Worm (Caenorhabditis elegans): ENCODE results near the gene col-124.

The col-124 gene

ce11 chrIV:10216704-10217296 is 549 bp downstream of the col-124 start:
- TF ChIP-seq elt-4 (tag; optimal IDR thresholded peaks at IDR 0.05) (peak; percentile 52), nhr-232 (tag; optimal IDR thresholded peaks at IDR 0.05) (peak; percentile 10), K09A11.1 (tag; optimal IDR thresholded peaks at IDR 0.05; ENCODE audit: insufficient read depth) (no peak)

DNA sequence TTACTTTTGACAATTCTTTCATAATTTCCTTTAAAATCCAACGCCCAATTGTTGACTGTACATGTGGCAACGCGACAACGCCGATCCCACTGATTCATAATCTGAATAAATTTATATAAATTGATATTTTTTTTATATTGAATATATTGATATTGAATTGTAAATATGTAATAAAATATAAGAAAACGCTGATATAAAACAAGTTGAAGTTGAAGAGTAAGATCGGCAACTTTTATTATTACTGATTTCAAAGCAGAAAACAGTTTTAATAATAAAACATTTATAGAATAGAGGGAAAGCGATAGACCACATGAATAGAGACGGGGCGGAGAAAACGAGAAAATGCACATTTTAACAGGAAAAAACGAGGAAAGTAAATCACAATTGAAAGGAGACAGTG is 3.0 kb downstream of the col-124 start, which contains the start of gene qns-1:
Gene qns-1, minus strand, starts transcription at position 101 of the 400 bp plus-strand sequence.
- TF ChIP-seq T23F11.4 (GFP tag; optimal IDR thresholded peaks at IDR 0.05) (no peak), mec-3 (tag; optimal IDR thresholded peaks at IDR 0.05; ENCODE audit: borderline replicate concordance) (no peak), unc-55 (GFP tag; optimal IDR thresholded peaks at IDR 0.05) (no peak), tbx-2 (tag; optimal IDR thresholded peaks at IDR 0.05) (no peak), fax-1 (tag; optimal IDR thresholded peaks at IDR 0.05) (no peak), unc-3 (GFP tag; conservative IDR thresholded peaks at IDR 0.05) (no peak), unc-3 (tag; optimal IDR thresholded peaks at IDR 0.05) (no peak), ceh-2 (tag; optimal IDR thresholded peaks at IDR 0.05) (no peak), ttx-3 (tag; optimal IDR thresholded peaks at IDR 0.05) (no peak), npax-4 (tag; optimal IDR thresholded peaks at IDR 0.05) (no peak), ceh-48 (tag; optimal IDR thresholded peaks at IDR 0.05) (no peak), ceh-18 (tag; optimal IDR thresholded peaks at IDR 0.05) (no peak), K09A11.1 (tag; optimal IDR thresholded peaks at IDR 0.05; ENCODE audit: insufficient read depth) (no peak), hlh-6 (tag; optimal IDR thresholded peaks at IDR 0.05) (no peak), pag-3 (tag; optimal IDR thresholded peaks at IDR 0.05; ENCODE audit: borderline replicate concordance) (no peak), gmeb-2 (tag; optimal IDR thresholded peaks at IDR 0.05) (no peak), pha-4 (tag; optimal IDR thresholded peaks at IDR 0.05) (no peak), ceh-22 (tag; optimal IDR thresholded peaks at IDR 0.05) (no peak), ceh-34 (tag; optimal IDR thresholded peaks at IDR 0.05) (no peak), pros-1 (tag; optimal IDR thresholded peaks at IDR 0.05) (no peak), hlh-13 (GFP tag; optimal IDR thresholded peaks at IDR 0.05) (no peak)

DNA sequence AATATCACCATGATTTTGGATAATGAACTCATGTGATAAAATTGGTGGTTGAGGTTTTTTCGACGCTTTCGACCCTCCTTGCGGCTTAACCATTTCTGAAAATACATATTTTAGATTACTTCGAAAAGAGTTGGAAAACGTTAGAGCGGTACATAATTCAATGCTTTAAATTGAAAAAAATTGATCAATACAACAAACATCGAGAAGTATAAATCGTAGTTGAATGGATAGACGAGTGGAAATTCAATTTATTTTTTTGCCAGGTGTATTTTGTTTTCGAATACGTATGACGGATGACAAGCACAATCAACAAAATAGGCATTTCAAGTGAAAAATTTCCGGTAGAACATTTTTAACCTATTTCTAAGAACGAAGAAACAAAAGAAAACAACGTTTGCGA is 4.9 kb downstream of the col-124 start, which contains the start of gene tram-1:
Gene tram-1, minus strand, starts transcription at position 101 of the 400 bp plus-strand sequence.
- TF ChIP-seq dve-1 (tag; optimal IDR thresholded peaks at IDR 0.05) (no peak), hlh-15 (tag; optimal IDR thresholded peaks at IDR 0.05) (no peak), ttx-3 (tag; optimal IDR thresholded peaks at IDR 0.05) (no peak), ama-1 (optimal IDR thresholded peaks at IDR 0.05) (no peak), nfya-1 (tag; optimal IDR thresholded peaks at IDR 0.05) (no peak), ceh-48 (tag; optimal IDR thresholded peaks at IDR 0.05) (no peak), pqm-1 (tag; optimal IDR thresholded peaks at IDR 0.05) (no peak), lin-11 (tag; optimal IDR thresholded peaks at IDR 0.05) (no peak), sox-4 (tag; optimal IDR thresholded peaks at IDR 0.05) (no peak), Y22D7AL.16 (tag; optimal IDR thresholded peaks at IDR 0.05) (no peak), pros-1 (tag; optimal IDR thresholded peaks at IDR 0.05) (no peak), ceh-31 (tag; optimal IDR thresholded peaks at IDR 0.05) (no peak), pax-1 (tag; optimal IDR thresholded peaks at IDR 0.05) (no peak), che-1 (tag; optimal IDR thresholded peaks at IDR 0.05) (no peak), zip-5 (tag; optimal IDR thresholded peaks at IDR 0.05) (no peak)

- TF ChIP-seq ceh-31 (tag; optimal IDR thresholded peaks at IDR 0.05), result peak; percentile 64
- TF ChIP-seq rnt-1 (tag; optimal IDR thresholded peaks at IDR 0.05), result peak; percentile 21
- TF ChIP-seq nfya-1 (tag; optimal IDR thresholded peaks at IDR 0.05), result peak; percentile 17
- TF ChIP-seq unc-3 (GFP tag; conservative IDR thresholded peaks at IDR 0.05), result no peak
- TF ChIP-seq unc-3 (tag; optimal IDR thresholded peaks at IDR 0.05), result no peak
- TF ChIP-seq syd-9 (tag; optimal IDR thresholded peaks at IDR 0.05), result peak; percentile 6
- TF ChIP-seq zip-5 (tag; optimal IDR thresholded peaks at IDR 0.05), result peak; percentile 5
- peak; percentile 29 for TF ChIP-seq ceh-18 (tag; optimal IDR thresholded peaks at IDR 0.05)
- no peak for TF ChIP-seq mec-3 (tag; optimal IDR thresholded peaks at IDR 0.05; ENCODE audit: borderline replicate concordance)
- no peak for TF ChIP-seq T23F11.4 (GFP tag; optimal IDR thresholded peaks at IDR 0.05)
- no peak for TF ChIP-seq C38D4.7 (GFP tag; optimal IDR thresholded peaks at IDR 0.05)
- TF ChIP-seq tbx-7 (tag; optimal IDR thresholded peaks at IDR 0.05), result no peak
- no peak for TF ChIP-seq ceh-14 (tag; optimal IDR thresholded peaks at IDR 0.05)
- TF ChIP-seq ets-4 (tag; optimal IDR thresholded peaks at IDR 0.05), result no peak
- TF ChIP-seq ceh-2 (tag; optimal IDR thresholded peaks at IDR 0.05), result peak; percentile 26
- no peak for TF ChIP-seq hlh-6 (tag; optimal IDR thresholded peaks at IDR 0.05)
- TF ChIP-seq pha-4 (tag; optimal IDR thresholded peaks at IDR 0.05), result no peak
- TF ChIP-seq pha-2 (tag; optimal IDR thresholded peaks at IDR 0.05), result no peak
- TF ChIP-seq unc-42 (tag; optimal IDR thresholded peaks at IDR 0.05), result peak; percentile 75
- no peak for TF ChIP-seq ceh-22 (tag; optimal IDR thresholded peaks at IDR 0.05)
- TF ChIP-seq tbx-2 (tag; optimal IDR thresholded peaks at IDR 0.05), result peak; percentile 30
- no peak for TF ChIP-seq ttx-3 (tag; optimal IDR thresholded peaks at IDR 0.05)
- no peak for TF ChIP-seq dmd-4 (tag; optimal IDR thresholded peaks at IDR 0.05; ENCODE audit: borderline replicate concordance)
- peak; percentile 68 for TF ChIP-seq ref-2 (tag; optimal IDR thresholded peaks at IDR 0.05)
Observed at ce11 chrIV:10222122-10222589, 5.9 kb downstream of the col-124 start, which contains the start of gene C24F3.2. Gene C24F3.2, plus strand, starts transcription at chrIV:10222539.

Data from whole organism, late embryonic.